Fruit fly (Drosophila melanogaster) whole organism, wandering third instar larva: ENCODE measurements around the gene Mpc1.
A peak's percentile ranks its signal among the peaks of the same experiment; 100 is the strongest.

Experiments used
- Abd-B ChIP-seq: fragments of >200 bp; optimal IDR thresholded peaks from 2 replicates; lab custom pipeline; 2017; ENCODE audit warnings: missing biosample characterization, missing genetic modification characterization
- CG32264 ChIP-seq: fragments of 200-800 bp; sonication (Bioruptor generic); optimal IDR thresholded peaks from 2 replicates; lab custom pipeline; 2016; ENCODE audit warnings: missing biosample characterization, missing genetic modification characterization
- CG9705 ChIP-seq: fragments of 200-800 bp; sonication (Bioruptor generic); optimal IDR thresholded peaks from 2 replicates; lab custom pipeline; 2018; ENCODE audit warnings: missing biosample characterization, mild to moderate bottlenecking, missing genetic modification characterization
- CrebA ChIP-seq: fragments of 200-800 bp; sonication (Bioruptor generic); optimal IDR thresholded peaks from 2 replicates; lab custom pipeline; 2016; ENCODE audit warnings: missing biosample characterization, mild to moderate bottlenecking, missing genetic modification characterization, borderline replicate concordance
- Dfd ChIP-seq: fragments of >200 bp; optimal IDR thresholded peaks from 2 replicates; lab custom pipeline; 2017; ENCODE audit warnings: missing biosample characterization, missing genetic modification characterization
- Dif ChIP-seq: fragments of 200-275, 200-300 bp; sonication (Bioruptor generic); optimal IDR thresholded peaks from 2 replicates; lab custom pipeline; 2018; ENCODE audit warnings: missing biosample characterization, missing genetic modification characterization; ENCODE audit not compliant: partially characterized antibody
- HLH106 ChIP-seq: fragments of 200-800 bp; optimal IDR thresholded peaks from 3 replicates; lab custom pipeline; 2019; ENCODE audit warnings: missing biosample characterization, mild to moderate bottlenecking, missing genetic modification characterization, moderate library complexity
- Hnf4 ChIP-seq: fragments of 200-800 bp; sonication (Bioruptor generic); optimal IDR thresholded peaks from 2 replicates; lab custom pipeline; 2016; ENCODE audit warnings: missing biosample characterization, mild to moderate bottlenecking, missing genetic modification characterization
- Hr78 ChIP-seq: fragments of >200 bp; optimal IDR thresholded peaks from 2 replicates; lab custom pipeline; 2017; ENCODE audit warnings: missing biosample characterization, missing genetic modification characterization
- Hr83 ChIP-seq: fragments of 200-300 bp; sonication (Bioruptor generic); optimal IDR thresholded peaks from 2 replicates; lab custom pipeline; 2016; ENCODE audit warnings: missing biosample characterization, mild to moderate bottlenecking, missing genetic modification characterization, moderate library complexity; ENCODE audit not compliant: poor library complexity, severe bottlenecking
- Jra ChIP-seq: sonication (Bioruptor generic); optimal IDR thresholded peaks from 2 replicates; lab custom pipeline; 2016; ENCODE audit warnings: missing biosample characterization, missing genetic modification characterization
- Myc ChIP-seq: fragments of >200 bp; optimal IDR thresholded peaks from 2 replicates; lab custom pipeline; 2017
- N ChIP-seq: fragments of >200 bp; optimal IDR thresholded peaks from 2 replicates; lab custom pipeline; 2018; ENCODE audit warnings: missing biosample characterization, missing external identifiers, missing genetic modification characterization
- OdsH ChIP-seq: fragments of 200-800 bp; sonication (Bioruptor generic); optimal IDR thresholded peaks from 2 replicates; lab custom pipeline; 2016; ENCODE audit warnings: missing biosample characterization, mild to moderate bottlenecking, missing genetic modification characterization
- Rel ChIP-seq, 2 experiments: fragments of 200-800 bp; sonication (Bioruptor generic) in 1 of 2; optimal IDR thresholded peaks; 2 replicates in 1 of 2; 3 replicates in 1 of 2; lab custom pipeline; 2016 to 2019; ENCODE audit warnings: mild to moderate bottlenecking in 2 of 2, missing biosample characterization in 2 of 2, missing genetic modification characterization in 2 of 2, moderate library complexity in 1 of 2
- Sp1 ChIP-seq: fragments of 200-800 bp; sonication (Bioruptor generic); optimal IDR thresholded peaks from 3 replicates; lab custom pipeline; 2019; ENCODE audit warnings: missing biosample characterization, mild to moderate bottlenecking, missing genetic modification characterization, moderate library complexity
- Vsx2 ChIP-seq: fragments of 200-300, 225-300 bp; sonication (Bioruptor generic); optimal IDR thresholded peaks from 2 replicates; lab custom pipeline; 2018; ENCODE audit warnings: missing biosample characterization, missing genetic modification characterization; ENCODE audit not compliant: partially characterized antibody
- br ChIP-seq: fragments of 200-800 bp; sonication (Bioruptor generic); optimal IDR thresholded peaks from 2 replicates; lab custom pipeline; 2016; ENCODE audit warnings: missing biosample characterization, missing genetic modification characterization
- brk ChIP-seq: fragments of 200-800 bp; sonication (Bioruptor generic); optimal IDR thresholded peaks from 2 replicates; lab custom pipeline; 2016; ENCODE audit warnings: missing biosample characterization, mild to moderate bottlenecking, missing genetic modification characterization
- dl ChIP-seq, 2 experiments: fragments of 175-275, 200-275 bp in 1 of 2; fragments of 200-275 bp in 1 of 2; sonication (Bioruptor generic); optimal IDR thresholded peaks; lab custom pipeline; 2018; ENCODE audit warnings: mild to moderate bottlenecking in 2 of 2, missing biosample characterization in 2 of 2, missing genetic modification characterization in 2 of 2, moderate library complexity in 2 of 2; ENCODE audit not compliant: partially characterized antibody in 2 of 2, insufficient read depth in 1 of 2
- dmrt93B ChIP-seq: fragments of 200-800 bp; sonication (Bioruptor generic); optimal IDR thresholded peaks from 2 replicates; lab custom pipeline; 2018; ENCODE audit warnings: missing biosample characterization, mild to moderate bottlenecking, missing genetic modification characterization
- dsf ChIP-seq: sonication (Bioruptor generic); optimal IDR thresholded peaks from 2 replicates; lab custom pipeline; 2016; ENCODE audit warnings: missing biosample characterization, missing genetic modification characterization, borderline replicate concordance
- foxo ChIP-seq, 2 experiments: fragments of 200-800 bp; sonication (Bioruptor generic); optimal IDR thresholded peaks; 2 replicates in 1 of 2; 3 replicates in 1 of 2; lab custom pipeline; 2016 to 2017; ENCODE audit warnings: missing biosample characterization in 2 of 2, missing genetic modification characterization in 2 of 2
- fru ChIP-seq: fragments of 200-800 bp; sonication (Bioruptor generic); optimal IDR thresholded peaks from 3 replicates; lab custom pipeline; 2016; ENCODE audit warnings: missing biosample characterization, mild to moderate bottlenecking, missing genetic modification characterization
- h ChIP-seq: fragments of 200-800 bp; sonication (Bioruptor generic); optimal IDR thresholded peaks from 3 replicates; lab custom pipeline; 2016; ENCODE audit warnings: missing biosample characterization, mild to moderate bottlenecking, missing genetic modification characterization
- jim ChIP-seq: fragments of 175-275, 200-325 bp; sonication (Bioruptor generic); optimal IDR thresholded peaks from 2 replicates; lab custom pipeline; 2016; ENCODE audit warnings: missing biosample characterization, mild to moderate bottlenecking, missing genetic modification characterization
- lola ChIP-seq: fragments of >200 bp; optimal IDR thresholded peaks from 2 replicates; lab custom pipeline; 2017; ENCODE audit warnings: missing biosample characterization, missing genetic modification characterization
- pan ChIP-seq: fragments of >200 bp; optimal IDR thresholded peaks from 2 replicates; lab custom pipeline; 2017
- psq ChIP-seq: fragments of 200-800 bp; sonication (Bioruptor generic); optimal IDR thresholded peaks from 3 replicates; lab custom pipeline; 2017; ENCODE audit warnings: missing biosample characterization, mild to moderate bottlenecking, missing genetic modification characterization, moderate library complexity
- sage ChIP-seq: fragments of 200-800 bp; sonication (Bioruptor generic); optimal IDR thresholded peaks from 2 replicates; lab custom pipeline; 2016; ENCODE audit warnings: missing biosample characterization, mild to moderate bottlenecking, missing genetic modification characterization
- sv ChIP-seq: fragments of 200-800 bp; sonication (Bioruptor generic); optimal IDR thresholded peaks from 3 replicates; lab custom pipeline; 2016; ENCODE audit warnings: missing biosample characterization, missing genetic modification characterization
- tai ChIP-seq: sonication (Bioruptor generic); optimal IDR thresholded peaks from 2 replicates; lab custom pipeline; 2016; ENCODE audit warnings: missing biosample characterization, missing genetic modification characterization
- usp ChIP-seq: fragments of >200 bp; optimal IDR thresholded peaks from 2 replicates; lab custom pipeline; 2017; ENCODE audit warnings: missing biosample characterization, missing genetic modification characterization
- woc ChIP-seq: sonication (Bioruptor generic); optimal IDR thresholded peaks from 2 replicates; lab custom pipeline; 2016; ENCODE audit warnings: missing biosample characterization, mild to moderate bottlenecking, missing genetic modification characterization

Gene Mpc1

DNA sequence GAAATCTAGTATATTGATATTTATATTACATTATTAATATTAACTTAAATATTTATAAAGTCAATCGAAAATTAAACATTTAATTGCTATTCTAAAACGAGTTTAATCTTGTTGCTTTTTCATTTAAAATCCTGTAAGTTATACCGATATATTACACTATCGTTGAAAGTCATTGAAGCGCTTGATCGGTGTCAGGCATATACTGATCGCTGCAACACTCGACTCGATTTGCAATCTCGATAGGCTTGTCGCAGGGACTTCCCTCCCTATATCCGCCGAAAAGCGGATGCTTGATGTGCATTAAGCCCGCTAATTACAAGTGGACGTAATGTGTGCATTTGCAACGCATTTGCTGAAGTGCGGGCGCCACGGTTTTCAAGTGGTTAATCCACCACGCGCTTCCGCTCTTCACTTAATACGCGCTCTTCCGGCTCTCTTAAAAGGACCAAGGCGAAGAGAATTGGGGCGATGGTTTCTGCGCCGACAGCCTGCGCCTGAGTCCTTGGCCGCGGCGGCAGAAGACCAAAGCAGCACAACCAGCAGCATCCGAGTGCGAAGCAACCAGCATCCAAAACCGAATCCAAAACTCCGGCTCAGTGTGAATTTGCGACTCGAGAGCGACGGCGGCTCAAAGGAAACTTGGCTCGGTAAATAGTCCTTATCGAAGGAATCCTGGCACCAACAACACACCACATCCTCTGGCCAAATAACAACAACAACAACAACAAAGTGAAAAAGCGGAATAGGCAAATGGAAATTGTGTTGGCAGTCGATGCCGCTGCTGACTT is 653 bp upstream of the Mpc1 start, which contains the start of gene CG42613 (continued):
- TF ChIP-seq CG32264 (no peak), Sp1 (GFP tag; lab: Kevin White, UChicago) (no peak), dsf (GFP tag; lab: Kevin White, UChicago) (no peak), h (GFP tag; lab: Kevin White, UChicago) (peak; percentile 18), tai (GFP tag; lab: Kevin White, UChicago) (no peak), pan (lab: Kevin White, UChicago) (no peak), Dif (GFP tag; lab: Kevin White, UChicago) (peak; percentile 44), CG9705 (GFP tag; lab: Kevin White, UChicago) (peak; percentile 40), Myc (lab: Kevin White, UChicago) (no peak), woc (GFP tag; lab: Kevin White, UChicago) (no peak), OdsH (GFP tag; lab: Kevin White, UChicago) (no peak), Hr78 (GFP tag; lab: Kevin White, UChicago) (no peak), sv (GFP tag; lab: Kevin White, UChicago) (peak; percentile 45)

dm6 chr3R:18924636-18924977 is 3.9 kb downstream of the Mpc1 start:
- no peak for TF ChIP-seq fru (GFP tag; lab: Kevin White, UChicago)
- TF ChIP-seq OdsH (GFP tag; lab: Kevin White, UChicago): no peak
- TF ChIP-seq, all 38 proteins: peak for 0

DNA sequence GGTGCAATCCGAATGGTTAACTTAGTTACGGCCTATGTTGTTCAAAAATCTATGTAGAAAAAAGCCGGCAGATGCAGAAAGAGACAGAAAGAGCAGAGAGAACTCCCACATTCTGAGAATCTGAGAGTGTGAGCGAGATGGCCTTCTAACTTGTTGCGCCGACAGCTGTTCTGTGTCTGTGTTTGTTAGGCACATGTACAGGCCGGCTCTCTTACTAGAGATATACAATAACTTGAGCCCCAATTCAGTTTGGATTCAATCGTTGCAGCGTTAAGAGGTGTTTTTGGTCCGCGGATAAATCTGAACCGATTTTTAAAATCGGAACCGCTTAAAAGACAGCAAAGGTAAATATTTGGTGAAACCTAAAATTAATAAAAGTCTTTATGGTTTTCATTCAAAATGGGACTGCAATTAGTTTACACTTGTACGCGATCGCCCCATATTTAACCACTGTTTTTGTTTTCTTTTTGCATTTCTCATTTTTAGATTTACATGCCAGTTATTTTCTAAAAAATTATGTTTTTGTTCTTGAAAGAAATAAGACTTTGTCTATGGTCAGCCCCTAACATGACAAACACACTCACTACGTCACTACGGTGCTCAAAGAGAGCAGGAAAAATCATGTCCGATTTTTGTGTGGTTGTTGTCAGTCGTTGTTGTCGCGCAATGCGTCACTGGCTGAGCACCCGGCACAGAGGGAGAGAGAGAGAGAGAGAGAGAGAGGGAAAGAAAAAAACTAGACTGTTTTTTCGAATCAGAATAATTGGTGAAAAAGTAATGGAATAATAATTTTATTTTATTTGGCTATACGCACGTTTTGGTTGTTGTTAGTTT is 4.4 kb downstream of the Mpc1 start:
- no peak for TF ChIP-seq fru (GFP tag; lab: Kevin White, UChicago)
- TF ChIP-seq woc (GFP tag; lab: Kevin White, UChicago): no peak
- TF ChIP-seq N (GFP tag; lab: Kevin White, UChicago): peak; percentile 78
- no peak for TF ChIP-seq CG9705 (GFP tag; lab: Kevin White, UChicago)
- TF ChIP-seq br (GFP tag; lab: Kevin White, UChicago): peak; percentile 22
- no peak for TF ChIP-seq psq (GFP tag; lab: Kevin White, UChicago)
- peak; percentile 23 for TF ChIP-seq h (GFP tag; lab: Kevin White, UChicago)
- no peak for TF ChIP-seq sv (GFP tag; lab: Kevin White, UChicago)
- peak; percentile 40 for TF ChIP-seq brk (GFP tag; lab: Kevin White, UChicago)
- no peak for TF ChIP-seq jim
- no peak for TF ChIP-seq Dfd (GFP tag; lab: Kevin White, UChicago)
- TF ChIP-seq sage (GFP tag; lab: Kevin White, UChicago): no peak
- TF ChIP-seq Rel (GFP tag; optimal IDR thresholded peaks at IDR 0.05; lab: Kevin White, UChicago): no peak
- TF ChIP-seq Rel (tag; optimal IDR thresholded peaks at IDR 0.05; lab: Kevin White, UChicago): peak; percentile 9
- no peak for TF ChIP-seq Hnf4 (GFP tag; lab: Kevin White, UChicago)
- TF ChIP-seq Dif (GFP tag; lab: Kevin White, UChicago): peak; percentile 62
- no peak for TF ChIP-seq Sp1 (GFP tag; lab: Kevin White, UChicago)
- TF ChIP-seq Hr83: peak; percentile 33
- peak; percentile 53 for TF ChIP-seq Jra (GFP tag; lab: Kevin White, UChicago)
- peak; percentile 28 to 61 for TF ChIP-seq dl (GFP tag; optimal IDR thresholded peaks at IDR 0.05; lab: Kevin White, UChicago; ENCODE audit: insufficient read depth in 1 of 2, partially characterized antibody in 2 of 2)
- TF ChIP-seq, all 38 proteins: peak for 9

DNA sequence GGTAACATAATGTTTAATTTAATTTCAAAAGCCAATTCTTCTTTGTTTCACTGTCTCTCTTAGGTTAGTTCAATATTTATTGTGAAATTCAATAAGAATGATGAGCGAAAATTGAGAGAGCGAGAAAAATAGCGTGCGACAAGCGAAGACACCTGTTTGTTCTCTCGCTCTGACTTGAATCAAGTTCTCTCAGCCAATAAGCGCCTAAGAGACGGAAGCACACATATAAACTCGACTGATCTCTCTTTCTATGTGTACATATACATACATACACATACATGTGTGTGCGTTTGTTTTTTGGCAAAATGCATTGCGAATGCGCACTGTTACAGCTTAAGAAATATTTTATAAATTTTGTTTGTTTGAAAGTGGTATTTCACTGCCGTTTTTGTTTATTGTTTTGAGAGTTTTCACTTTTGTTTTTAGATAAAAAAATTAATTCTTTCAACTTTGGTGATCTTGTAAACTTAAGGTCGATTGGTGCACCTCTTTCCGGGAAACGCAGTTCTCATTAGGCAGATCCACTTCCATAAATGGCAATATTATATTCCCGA is 5.2 kb downstream of the Mpc1 start:
- TF ChIP-seq dl (GFP tag; optimal IDR thresholded peaks at IDR 0.05; lab: Kevin White, UChicago; ENCODE audit: insufficient read depth in 1 of 2, partially characterized antibody in 2 of 2) (peak; percentile 67 to 72), Dfd (GFP tag; lab: Kevin White, UChicago) (no peak), usp (GFP tag; lab: Kevin White, UChicago) (no peak), psq (GFP tag; lab: Kevin White, UChicago) (no peak), sage (GFP tag; lab: Kevin White, UChicago) (peak; percentile 6), Myc (lab: Kevin White, UChicago) (no peak), br (GFP tag; lab: Kevin White, UChicago) (no peak), Hnf4 (GFP tag; lab: Kevin White, UChicago) (peak; percentile 44), Hr78 (GFP tag; lab: Kevin White, UChicago) (no peak), Vsx2 (no peak), fru (GFP tag; lab: Kevin White, UChicago) (peak; percentile 6), lola (GFP tag; lab: Kevin White, UChicago) (no peak), Abd-B (GFP tag; lab: Kevin White, UChicago) (no peak), OdsH (GFP tag; lab: Kevin White, UChicago) (no peak), Dif (GFP tag; lab: Kevin White, UChicago) (peak; percentile 35), pan (lab: Kevin White, UChicago) (no peak), Jra (GFP tag; lab: Kevin White, UChicago) (peak; percentile 33), CG9705 (GFP tag; lab: Kevin White, UChicago) (no peak), sv (GFP tag; lab: Kevin White, UChicago) (no peak), HLH106 (tag; lab: Kevin White, UChicago) (no peak), CG32264 (no peak), Rel (GFP tag; optimal IDR thresholded peaks at IDR 0.05; lab: Kevin White, UChicago) (no peak), Rel (tag; optimal IDR thresholded peaks at IDR 0.05; lab: Kevin White, UChicago) (no peak), tai (GFP tag; lab: Kevin White, UChicago) (peak; percentile 66), jim (peak; percentile 34), CrebA (peak; percentile 67), woc (GFP tag; lab: Kevin White, UChicago) (peak; percentile 10), foxo (GFP tag; optimal IDR thresholded peaks at IDR 0.05; lab: Kevin White, UChicago) (peak in 1 of 2 experiments; percentile 17), dmrt93B (GFP tag; lab: Kevin White, UChicago) (no peak)
